Worm (Caenorhabditis elegans) whole organism, L1 larva: ENCODE results near the gene abu-7.
A peak's percentile ranks its signal among the peaks of the same experiment; 100 is the strongest.

ENCODE experiments used
- C04F5.9 ChIP-seq: sonication (generic microtip); optimal IDR thresholded peaks from 2 replicates; lab custom pipeline; 2016; ENCODE audit warnings: missing genetic modification characterization, missing compliant biosample characterization
- C16A3.4 ChIP-seq: fragments of 150-350 bp; optimal IDR thresholded peaks from 2 replicates; lab custom pipeline; 2014; ENCODE audit warnings: missing biosample characterization, missing genetic modification characterization
- aha-1 ChIP-seq: fragments of 150-350 bp; optimal IDR thresholded peaks from 2 replicates; lab custom pipeline; 2014; ENCODE audit warnings: missing biosample characterization, missing genetic modification characterization
- aly-2 ChIP-seq: fragments of 150-350 bp; optimal IDR thresholded peaks from 2 replicates; lab custom pipeline; 2014; ENCODE audit warnings: missing biosample characterization, missing genetic modification characterization
- ceh-90 ChIP-seq: sonication (generic microtip); optimal IDR thresholded peaks from 2 replicates; lab custom pipeline; 2016; ENCODE audit warnings: missing genetic modification characterization, missing compliant biosample characterization
- efl-1 ChIP-seq, 4 experiments: fragments of 150-350 bp; optimal IDR thresholded peaks in 3 of 4; peaks in 1 of 4; 1 replicate in 1 of 4; 2 replicates in 3 of 4; lab custom pipeline; 2014; ENCODE audit warnings: missing biosample characterization in 2 of 4, missing genetic modification characterization in 2 of 4, missing genetic modification reagents in 2 of 4
- efl-3 ChIP-seq: fragments of 200-800 bp; sonication (Bioruptor generic); optimal IDR thresholded peaks from 2 replicates; lab custom pipeline; 2018; ENCODE audit warnings: mild to moderate bottlenecking, missing genetic modification characterization, missing compliant biosample characterization
- egl-13 ChIP-seq: sonication (generic microtip); optimal IDR thresholded peaks from 2 replicates; lab custom pipeline; 2016; ENCODE audit warnings: missing genotype, missing genetic modification reagents, missing genetic modification characterization, missing compliant biosample characterization
- egl-27 ChIP-seq, 2 experiments: fragments of 150-350 bp in 1 of 2; sonication (generic microtip); optimal IDR thresholded peaks; 3 replicates each; lab custom pipeline; 2017 to 2018; ENCODE audit warnings: missing biosample characterization in 2 of 2, missing genetic modification characterization in 2 of 2, missing genetic modification reagents in 2 of 2
- ets-5 ChIP-seq: fragments of 200-800 bp; sonication (Bioruptor generic); IDR thresholded peaks from 2 replicates; pipeline ENCODE4 v1.3.6; 2022; ENCODE audit warnings: missing genetic modification characterization, missing compliant biosample characterization
- fkh-10 ChIP-seq: sonication (generic microtip); optimal IDR thresholded peaks from 2 replicates; lab custom pipeline; 2017; ENCODE audit warnings: missing biosample characterization, missing genetic modification reagents, missing genetic modification characterization
- fkh-4 ChIP-seq: sonication (generic microtip); optimal IDR thresholded peaks from 2 replicates; lab custom pipeline; 2016; ENCODE audit warnings: missing compliant biosample characterization, missing genetic modification characterization, borderline replicate concordance
- fkh-8 ChIP-seq: sonication (generic microtip); optimal IDR thresholded peaks from 2 replicates; lab custom pipeline; 2016; ENCODE audit warnings: mild to moderate bottlenecking, missing genetic modification characterization, missing compliant biosample characterization
- hpl-2 ChIP-seq: fragments of 150-350 bp; optimal IDR thresholded peaks from 2 replicates; lab custom pipeline; 2014; ENCODE audit warnings: missing biosample characterization, missing genetic modification reagents, missing genetic modification characterization
- isw-1 ChIP-seq: fragments of 200-800 bp; sonication (Bioruptor generic); IDR thresholded peaks from 2 replicates; pipeline ENCODE4 v1.3.6; 2022; ENCODE audit warnings: missing genetic modification characterization, missing compliant biosample characterization
- lin-13 ChIP-seq: fragments of 150-350 bp; optimal IDR thresholded peaks from 2 replicates; lab custom pipeline; 2014; ENCODE audit warnings: missing biosample characterization, missing genetic modification reagents, missing genetic modification characterization
- lin-14 ChIP-seq: fragments of 200-800 bp; sonication (Bioruptor generic); optimal IDR thresholded peaks from 2 replicates; lab custom pipeline; 2018; ENCODE audit warnings: mild to moderate bottlenecking, missing genetic modification characterization, moderate library complexity, missing compliant biosample characterization
- lin-35 ChIP-seq, 2 experiments: fragments of 150-350 bp; optimal IDR thresholded peaks; 2 replicates each; lab custom pipeline; 2014; ENCODE audit warnings: missing biosample characterization in 2 of 2, missing genetic modification characterization in 2 of 2, missing genetic modification reagents in 2 of 2
- lir-3 ChIP-seq: sonication (generic microtip); optimal IDR thresholded peaks from 2 replicates; lab custom pipeline; 2016; ENCODE audit warnings: mild to moderate bottlenecking, missing genetic modification characterization, moderate library complexity, missing compliant biosample characterization; ENCODE audit not compliant: poor library complexity
- lsy-2 ChIP-seq, 2 experiments: fragments of 150-350 bp; optimal IDR thresholded peaks; 2 replicates each; lab custom pipeline; 2014; ENCODE audit warnings: missing biosample characterization in 2 of 2, missing genetic modification characterization in 2 of 2
- mdl-1 ChIP-seq, 2 experiments: fragments of 150-350 bp; optimal IDR thresholded peaks; 2 replicates each; lab custom pipeline; 2014 to 2017; ENCODE audit warnings: missing biosample characterization in 2 of 2, missing genetic modification characterization in 2 of 2, inconsistent platforms in 1 of 2
- mep-1 ChIP-seq: fragments of 150-350 bp; optimal IDR thresholded peaks from 2 replicates; lab custom pipeline; 2014; ENCODE audit warnings: missing biosample characterization, missing genetic modification characterization
- nhr-12 ChIP-seq: sonication (generic microtip); optimal IDR thresholded peaks from 2 replicates; lab custom pipeline; 2017; ENCODE audit warnings: missing biosample characterization, missing genetic modification characterization
- nhr-20 ChIP-seq: sonication (generic microtip); optimal IDR thresholded peaks from 2 replicates; lab custom pipeline; 2016; ENCODE audit warnings: mild to moderate bottlenecking, missing genetic modification characterization, missing compliant biosample characterization
- nhr-28 ChIP-seq: fragments of 150-350 bp; optimal IDR thresholded peaks from 2 replicates; lab custom pipeline; 2014; ENCODE audit warnings: missing biosample characterization, missing genetic modification characterization
- nhr-47 ChIP-seq: sonication (generic microtip); optimal IDR thresholded peaks from 2 replicates; lab custom pipeline; 2016; ENCODE audit warnings: mild to moderate bottlenecking, missing genetic modification characterization, moderate library complexity, missing compliant biosample characterization
- nhr-77 ChIP-seq: fragments of 150-350 bp; optimal IDR thresholded peaks from 2 replicates; lab custom pipeline; 2014; ENCODE audit warnings: missing biosample characterization, missing genetic modification characterization
- nhr-85 ChIP-seq: sonication (generic microtip); peaks from one replicate; lab custom pipeline; 2016; ENCODE audit warnings: missing genetic modification characterization, inconsistent platforms, missing compliant biosample characterization
- nhr-90 ChIP-seq: sonication (generic microtip); optimal IDR thresholded peaks from 2 replicates; lab custom pipeline; 2016; ENCODE audit warnings: mild to moderate bottlenecking, missing genetic modification characterization, missing compliant biosample characterization; ENCODE audit not compliant: poor library complexity
- rnt-1 ChIP-seq: sonication (generic microtip); optimal IDR thresholded peaks from 2 replicates; lab custom pipeline; 2016; ENCODE audit warnings: mild to moderate bottlenecking, missing genetic modification characterization, moderate library complexity, missing compliant biosample characterization
- snu-23 ChIP-seq: sonication (generic microtip); optimal IDR thresholded peaks from 2 replicates; lab custom pipeline; 2016; ENCODE audit warnings: missing genetic modification characterization, missing compliant biosample characterization
- sox-4 ChIP-seq: sonication (generic microtip); optimal IDR thresholded peaks from 2 replicates; lab custom pipeline; 2016; ENCODE audit warnings: missing genetic modification characterization, missing compliant biosample characterization
- sptf-1 ChIP-seq: fragments of 150-350 bp; optimal IDR thresholded peaks from 2 replicates; lab custom pipeline; 2014; ENCODE audit warnings: missing biosample characterization, missing genetic modification characterization
- swsn-7 ChIP-seq: sonication (generic microtip); optimal IDR thresholded peaks from 2 replicates; lab custom pipeline; 2016; ENCODE audit warnings: missing genetic modification characterization, missing compliant biosample characterization
- tbx-2 ChIP-seq: sonication (generic microtip); optimal IDR thresholded peaks from 2 replicates; lab custom pipeline; 2016; ENCODE audit warnings: missing genetic modification characterization, missing compliant biosample characterization
- unc-130 ChIP-seq: fragments of 150-350 bp; optimal IDR thresholded peaks from 2 replicates; lab custom pipeline; 2017; ENCODE audit warnings: missing biosample characterization, missing genetic modification characterization, inconsistent platforms
- unc-62 ChIP-seq: fragments of 150-350 bp; optimal IDR thresholded peaks from 2 replicates; lab custom pipeline; 2014; ENCODE audit warnings: missing biosample characterization, missing genetic modification reagents, missing genetic modification characterization
- unc-86 ChIP-seq: sonication (generic microtip); optimal IDR thresholded peaks from 2 replicates; lab custom pipeline; 2016; ENCODE audit warnings: missing genetic modification characterization, missing compliant biosample characterization
- unc-98 ChIP-seq: fragments of 200-800 bp; sonication (Bioruptor generic); IDR thresholded peaks from 2 replicates; pipeline ENCODE4 v1.3.6; 2022; ENCODE audit warnings: missing genetic modification characterization, missing compliant biosample characterization
- vab-15 ChIP-seq: sonication (generic microtip); optimal IDR thresholded peaks from 2 replicates; lab custom pipeline; 2017; ENCODE audit warnings: missing genotype, mild to moderate bottlenecking, missing genetic modification characterization, missing compliant biosample characterization
- xbp-1 ChIP-seq: sonication (generic microtip); optimal IDR thresholded peaks from 2 replicates; lab custom pipeline; 2016; ENCODE audit warnings: missing genetic modification characterization, missing compliant biosample characterization
- zag-1 ChIP-seq: fragments of 150-350 bp; optimal IDR thresholded peaks from 2 replicates; lab custom pipeline; 2014; ENCODE audit warnings: missing biosample characterization, missing genetic modification characterization
- zip-4 ChIP-seq: fragments of 200-800 bp; sonication (Bioruptor generic); optimal IDR thresholded peaks from 2 replicates; lab custom pipeline; 2018; ENCODE audit warnings: mild to moderate bottlenecking, missing genetic modification characterization, moderate library complexity, missing compliant biosample characterization
- ztf-4 ChIP-seq: fragments of 150-350 bp; optimal IDR thresholded peaks from 2 replicates; lab custom pipeline; 2014; ENCODE audit warnings: missing biosample characterization, missing genetic modification characterization

abu-7 gene

DNA sequence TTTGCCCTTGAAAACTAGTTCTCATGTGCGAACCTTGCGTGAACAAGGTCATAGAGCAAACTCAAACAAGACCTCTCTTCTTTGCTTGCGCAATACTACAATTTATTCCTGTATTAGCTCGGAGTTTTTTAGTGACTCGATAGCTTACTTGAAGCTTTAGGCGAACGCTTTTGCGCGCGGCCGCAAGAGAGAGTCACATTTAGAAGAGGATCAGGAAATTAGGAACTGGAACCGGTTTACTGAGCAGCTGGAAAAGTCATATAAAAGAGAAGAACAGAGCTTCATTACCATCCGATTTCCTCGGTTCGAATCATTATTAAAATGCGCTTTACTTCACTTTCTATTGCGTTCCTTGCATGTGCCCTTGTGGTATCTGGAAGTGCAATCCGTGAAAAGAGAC is 6.3 kb downstream of the abu-7 start, which contains the start of gene abu-15:
Gene abu-15, plus strand, starts transcription at position 301 of the 400 bp plus-strand sequence.
- TF ChIP-seq fkh-8 (tag; lab: Kevin White, UChicago) (no peak), zag-1 (tag; lab: Kevin White, UChicago) (no peak), unc-62 (GFP tag; lab: Kevin White, UChicago) (no peak), ets-5 (GFP tag; lab: Robert Waterston, UW) (no peak), aha-1 (tag; lab: Kevin White, UChicago) (no peak), unc-98 (no peak), lin-13 (no peak), rnt-1 (tag; lab: Kevin White, UChicago) (no peak)
- TF ChIP-seq, all 84 proteins: peak for 0

DNA sequence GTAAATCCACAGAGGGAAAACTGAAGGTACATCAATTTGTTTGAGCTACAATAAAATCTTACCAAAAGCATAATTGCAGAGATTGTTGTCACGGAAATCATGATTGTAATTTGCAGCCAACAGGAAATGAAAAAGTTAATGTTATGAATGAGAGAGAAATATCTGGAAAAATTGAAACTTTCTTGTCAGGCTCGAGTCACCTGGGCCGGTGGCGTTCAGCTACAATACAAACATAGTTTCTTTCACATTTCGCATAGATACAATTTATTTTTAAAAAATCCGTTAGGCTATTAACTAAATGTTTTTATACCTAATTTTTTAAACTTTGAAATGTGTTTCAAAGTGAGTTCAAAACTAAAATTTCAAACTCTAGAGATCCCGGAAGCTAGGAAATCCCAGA is 6.9 kb downstream of the abu-7 start, which contains the start of gene srx-39:
Gene srx-39, minus strand, starts transcription at position 101 of the 400 bp plus-strand sequence.
- TF ChIP-seq vab-15 (tag; lab: Kevin White, UChicago) (no peak), ztf-4 (tag; lab: Kevin White, UChicago) (no peak), egl-27 (tag; optimal IDR thresholded peaks at IDR 0.05; lab: Kevin White, UChicago) (no peak), zag-1 (tag; lab: Kevin White, UChicago) (no peak), snu-23 (GFP tag; lab: Kevin White, UChicago) (no peak), efl-1 (optimal IDR thresholded peaks at IDR 0.05; lab: Kevin White, UChicago) (no peak), efl-1 (GFP tag; optimal IDR thresholded peaks at IDR 0.05 in 1 of 2; lab: Kevin White, UChicago) (peak in 1 of 2 experiments; percentile 12), efl-3 (GFP tag; lab: Kevin White, UChicago) (no peak), C04F5.9 (tag; lab: Kevin White, UChicago) (no peak)

ce11 chrV:5155516-5155915 is 9.1 kb downstream of the abu-7 start, which contains the start of gene srx-38:
Gene srx-38, minus strand, starts transcription at chrV:5155616.
- no peak for TF ChIP-seq nhr-28 (tag; lab: Kevin White, UChicago)
- no peak for TF ChIP-seq nhr-20 (tag; lab: Kevin White, UChicago)
- no peak for TF ChIP-seq ceh-90 (tag; lab: Kevin White, UChicago)
- no peak for TF ChIP-seq mdl-1 (tag; optimal IDR thresholded peaks at IDR 0.05; lab: Kevin White, UChicago)
- TF ChIP-seq fkh-8 (tag; lab: Kevin White, UChicago), result no peak
- no peak for TF ChIP-seq efl-3 (GFP tag; lab: Kevin White, UChicago)
- TF ChIP-seq nhr-85 (tag; lab: Kevin White, UChicago), result no peak
- no peak for TF ChIP-seq nhr-12 (tag; lab: Kevin White, UChicago)
- no peak for TF ChIP-seq lsy-2 (tag; optimal IDR thresholded peaks at IDR 0.05; lab: Kevin White, UChicago)
- no peak for TF ChIP-seq mep-1
- TF ChIP-seq xbp-1 (tag; lab: Kevin White, UChicago), result no peak
- TF ChIP-seq sptf-1 (tag; lab: Kevin White, UChicago), result no peak
- TF ChIP-seq sox-4, result no peak

DNA sequence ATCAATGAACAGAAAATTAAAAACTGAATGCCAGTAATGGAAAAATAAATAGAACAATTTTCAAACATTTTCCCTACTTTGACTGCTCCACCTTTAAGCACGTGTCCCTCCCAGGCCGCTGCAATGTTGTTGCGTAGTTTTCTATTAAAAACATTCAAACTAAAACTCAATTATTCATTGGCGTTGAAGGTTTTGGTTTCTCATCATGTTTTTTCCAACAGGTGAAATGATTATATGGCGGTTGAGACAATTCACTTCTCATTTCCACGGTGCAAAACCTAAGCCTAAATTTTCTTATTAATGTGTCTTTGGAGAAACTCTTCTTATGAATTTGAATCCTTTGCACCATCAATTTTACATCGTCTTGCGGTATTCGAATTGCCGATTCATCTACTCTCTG is 13.7 kb downstream of the abu-7 start, which contains the start of gene srh-130:
Gene srh-130, plus strand, starts transcription at position 301 of the 400 bp plus-strand sequence.
- TF ChIP-seq egl-13 (tag; lab: Kevin White, UChicago) (no peak), nhr-12 (tag; lab: Kevin White, UChicago) (no peak), lin-35 (GFP tag; optimal IDR thresholded peaks at IDR 0.05; lab: Kevin White, UChicago) (no peak), lin-13 (no peak), aly-2 (no peak), nhr-77 (tag; lab: Kevin White, UChicago) (no peak), lin-14 (GFP tag; lab: Kevin White, UChicago) (no peak), efl-1 (optimal IDR thresholded peaks at IDR 0.05; lab: Kevin White, UChicago) (no peak), efl-1 (GFP tag; optimal IDR thresholded peaks at IDR 0.05 in 1 of 2; lab: Kevin White, UChicago) (no peak), egl-27 (tag; optimal IDR thresholded peaks at IDR 0.05; lab: Kevin White, UChicago) (no peak), unc-130 (no peak), swsn-7 (tag; lab: Kevin White, UChicago) (no peak), tbx-2 (tag; lab: Kevin White, UChicago) (no peak)

DNA sequence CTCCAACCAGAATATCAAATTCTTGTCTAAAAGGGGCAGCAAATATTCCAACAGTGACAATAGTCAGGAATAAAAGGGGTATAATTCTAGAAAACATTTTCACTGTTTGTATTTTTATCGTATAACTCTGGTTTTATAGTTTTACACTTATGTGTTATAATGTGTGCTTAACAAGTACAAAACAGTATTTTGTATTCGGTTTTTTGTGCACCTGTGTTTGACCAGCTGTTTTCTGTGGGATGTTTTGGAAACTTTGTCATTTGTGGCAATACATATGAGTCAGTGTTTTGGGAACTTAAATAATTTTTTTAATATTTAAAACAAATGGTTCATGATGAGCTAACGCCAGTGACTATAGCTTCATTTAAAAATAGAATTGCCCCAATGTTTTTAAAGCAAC is 18.2 kb downstream of the abu-7 start, which contains the start of gene F14F9.6:
Gene F14F9.6, minus strand, starts transcription at position 101 of the 400 bp plus-strand sequence.
- TF ChIP-seq zag-1 (tag; lab: Kevin White, UChicago) (no peak), lin-13 (no peak), lir-3 (tag; lab: Kevin White, UChicago) (no peak), hpl-2 (no peak), unc-86 (tag; lab: Kevin White, UChicago) (no peak), C04F5.9 (tag; lab: Kevin White, UChicago) (no peak), aha-1 (tag; lab: Kevin White, UChicago) (no peak), isw-1 (no peak), ztf-4 (tag; lab: Kevin White, UChicago) (no peak), zip-4 (GFP tag; lab: Kevin White, UChicago) (no peak), C16A3.4 (tag; lab: Kevin White, UChicago) (no peak), efl-3 (GFP tag; lab: Kevin White, UChicago) (no peak), fkh-4 (tag; lab: Kevin White, UChicago) (no peak), nhr-47 (tag; lab: Kevin White, UChicago) (no peak), fkh-10 (no peak), ceh-90 (tag; lab: Kevin White, UChicago) (no peak), nhr-90 (tag; lab: Kevin White, UChicago) (no peak)
